Worm (Caenorhabditis elegans) whole organism, L4 larva: ENCODE results near the gene btb-17.

ENCODE experiments used
- aha-1 ChIP-seq: fragments of 150-350 bp; peaks from one replicate; lab custom pipeline; 2014; ENCODE audit warnings: missing biosample characterization, missing genetic modification characterization
- ces-1 ChIP-seq: fragments of 150-350 bp; sonication (generic microtip); optimal IDR thresholded peaks from 4 replicates; lab custom pipeline; 2014; ENCODE audit warnings: missing biosample characterization, missing genetic modification reagents, missing genetic modification characterization
- nhr-10 ChIP-seq: fragments of 150-350 bp; optimal IDR thresholded peaks from 2 replicates; lab custom pipeline; 2014; ENCODE audit warnings: missing biosample characterization, missing genetic modification characterization

- no peak for TF ChIP-seq aha-1 (tag; lab: Kevin White, UChicago)
- TF ChIP-seq ces-1 = no peak
- TF ChIP-seq nhr-10 (tag; lab: Kevin White, UChicago) = no peak
These were observed 24.6 kb upstream of the btb-17 start for ce11 chrII:3270598-3270997.
